Fruit fly (Drosophila melanogaster): Measurements from ENCODE around the gene CG43127.

CG43127 gene

dm6 chr3L:10656451-10657198 lies 31.2 kb upstream of the CG43127 start (continued):
- TF ChIP-seq CG1621 (tag; optimal IDR thresholded peaks at IDR 0.05) (peak; percentile 53), Sox14 (GFP tag; optimal IDR thresholded peaks at IDR 0.05) (peak; percentile 3), Blimp-1 (GFP tag; optimal IDR thresholded peaks at IDR 0.05) (no peak), CG3032 (tag; optimal IDR thresholded peaks at IDR 0.05) (peak; percentile 8), vri (GFP tag; optimal IDR thresholded peaks at IDR 0.05) (peak; percentile 11), CG6163 (GFP tag; IDR thresholded peaks at IDR 0.05) (peak; percentile 71), Ets96B (tag; optimal IDR thresholded peaks at IDR 0.05) (peak; percentile 16), pdm3 (GFP tag; optimal IDR thresholded peaks at IDR 0.05) (peak; percentile 48), eg (GFP tag; IDR thresholded peaks at IDR 0.05) (peak; percentile 50; the same call in 1 of the 3 replicates), OdsH (GFP tag; optimal IDR thresholded peaks at IDR 0.05) (peak; percentile 62), CG3919 (GFP tag; optimal IDR thresholded peaks at IDR 0.05) (peak; percentile 74), fd59A (GFP tag; optimal IDR thresholded peaks at IDR 0.05) (no peak), acj6 (GFP tag; optimal IDR thresholded peaks at IDR 0.05) (peak; percentile 53), CG10631 (GFP tag; optimal IDR thresholded peaks at IDR 0.05) (peak; percentile 62), esn (GFP tag; optimal IDR thresholded peaks at IDR 0.05) (peak; percentile 44), CG31627 (GFP tag; optimal IDR thresholded peaks at IDR 0.05) (no peak), CG34406 (GFP tag; optimal IDR thresholded peaks at IDR 0.05) (peak; percentile 23), fkh (GFP tag; optimal IDR thresholded peaks at IDR 0.05) (peak; percentile 97), Met (GFP tag; optimal IDR thresholded peaks at IDR 0.05) (peak; percentile 49), Ets21C (GFP tag; optimal IDR thresholded peaks at IDR 0.05) (no peak), Sox102F (GFP tag; optimal IDR thresholded peaks at IDR 0.05) (peak; percentile 15), CG11762 (GFP tag; optimal IDR thresholded peaks at IDR 0.05; ENCODE audit: insufficient read depth) (peak; percentile 19), achi (GFP tag; optimal IDR thresholded peaks at IDR 0.05) (peak; percentile 47), CG9139 (GFP tag; optimal IDR thresholded peaks at IDR 0.05) (peak; percentile 47), CG8319 (GFP tag; optimal IDR thresholded peaks at IDR 0.05) (no peak), CG10669 (GFP tag; optimal IDR thresholded peaks at IDR 0.05) (peak; percentile 64), CG7368 (GFP tag; optimal IDR thresholded peaks at IDR 0.05) (peak; percentile 53), spab (GFP tag; optimal IDR thresholded peaks at IDR 0.05) (peak; percentile 51), Smox (GFP tag; optimal IDR thresholded peaks at IDR 0.05) (peak; percentile 18), ss (GFP tag; optimal IDR thresholded peaks at IDR 0.05) (peak; percentile 29 to 64), dac (GFP tag; optimal IDR thresholded peaks at IDR 0.05) (no peak), Hr38 (GFP tag; optimal IDR thresholded peaks at IDR 0.05) (no peak)

- TF ChIP-seq Hr38 (GFP tag; optimal IDR thresholded peaks at IDR 0.05), result no peak
- TF ChIP-seq CG32006 (GFP tag; optimal IDR thresholded peaks at IDR 0.05), result peak; percentile 9
- no peak for TF ChIP-seq Hr39 (GFP tag; optimal IDR thresholded peaks at IDR 0.05)
- TF ChIP-seq CG11902 (GFP tag; optimal IDR thresholded peaks at IDR 0.05), result no peak
- no peak for TF ChIP-seq CG3919 (GFP tag; optimal IDR thresholded peaks at IDR 0.05)
- TF ChIP-seq CG31627 (GFP tag; optimal IDR thresholded peaks at IDR 0.05), result peak; percentile 8
- TF ChIP-seq lz (GFP tag; optimal IDR thresholded peaks at IDR 0.05), result no peak
- no peak for TF ChIP-seq CG34406 (GFP tag; optimal IDR thresholded peaks at IDR 0.05)
- no peak for TF ChIP-seq Gug (GFP tag; IDR thresholded peaks at IDR 0.05)
- no peak for TF ChIP-seq Blimp-1 (GFP tag; optimal IDR thresholded peaks at IDR 0.05)
- no peak for TF ChIP-seq Sox102F (GFP tag; optimal IDR thresholded peaks at IDR 0.05)
- TF ChIP-seq acj6 (GFP tag; optimal IDR thresholded peaks at IDR 0.05), result no peak
- TF ChIP-seq CG9139 (GFP tag; optimal IDR thresholded peaks at IDR 0.05), result no peak
- no peak for TF ChIP-seq dsx (GFP tag; optimal IDR thresholded peaks at IDR 0.05; ENCODE audit: poor library complexity, severe bottlenecking)
- no peak for TF ChIP-seq spab (GFP tag; optimal IDR thresholded peaks at IDR 0.05)
- TF ChIP-seq CG11762 (GFP tag; optimal IDR thresholded peaks at IDR 0.05; ENCODE audit: insufficient read depth), result no peak
- peak; percentile 29 for TF ChIP-seq Eip78C (GFP tag)
- TF ChIP-seq CG6163 (GFP tag; IDR thresholded peaks at IDR 0.05), result 0 out of 3 replicates have a peak, but pooled peaks have one; percentile 10
- TF ChIP-seq Sox15 (GFP tag; optimal IDR thresholded peaks at IDR 0.05), result no peak
- TF ChIP-seq esn (GFP tag; optimal IDR thresholded peaks at IDR 0.05), result no peak
- TF ChIP-seq svp (GFP tag), result peak; percentile 38
These were observed 29.0 kb upstream of the CG43127 start for dm6 chr3L:10654439-10654838.

Data from whole organism, prepupa.